Worm (Caenorhabditis elegans) whole organism, L4/young adult: Measurements from ENCODE around the gene let-805.
"Not testable (repeated sequence)": the region's sequence is repeated elsewhere in the genome, so short reads cannot be mapped to it uniquely, and the experiment has no call there.

Experiments used
- W03F9.2 ChIP-seq: fragments of 150-350 bp; optimal IDR thresholded peaks from 2 replicates; lab custom pipeline; 2014; ENCODE audit warnings: missing biosample characterization, missing genetic modification characterization
- dao-5 ChIP-seq: sonication (generic microtip); optimal IDR thresholded peaks from 2 replicates; lab custom pipeline; 2016; ENCODE audit warnings: missing genotype, missing genetic modification characterization, moderate library complexity, missing compliant biosample characterization
- him-1 ChIP-seq: sonication (generic microtip); optimal IDR thresholded peaks from 2 replicates; lab custom pipeline; 2016; ENCODE audit warnings: missing genotype, missing genetic modification reagents, missing genetic modification characterization, missing compliant biosample characterization

DNA sequence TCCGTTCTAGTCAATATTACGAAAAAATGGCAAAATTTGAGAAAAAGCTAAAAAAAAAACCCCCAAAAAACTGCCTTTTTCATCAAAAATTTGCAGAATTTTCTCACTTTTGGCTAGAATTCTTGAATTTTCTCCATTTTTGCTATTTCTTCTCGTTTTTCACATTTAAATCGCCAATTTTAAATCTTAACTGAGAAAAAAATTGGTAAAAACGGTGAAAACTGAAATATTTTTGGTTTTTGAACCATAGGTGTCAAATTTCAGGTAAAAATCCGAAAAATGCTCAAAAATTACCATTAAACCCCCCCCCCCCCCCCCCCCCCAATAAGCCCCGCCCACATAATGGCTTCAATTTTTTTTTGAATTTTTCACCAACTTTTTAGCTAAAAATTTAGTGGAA lies 41.5 kb downstream of the let-805 start, which contains the start of gene cox-6B:
- not testable (repeated sequence) for TF ChIP-seq him-1, dao-5, W03F9.2 (tag; lab: Kevin White, UChicago)
